Fruit fly (Drosophila melanogaster) whole organism, embryonic: ENCODE data around the gene RhoGAP18B.

Source experiments
- Atf3 ChIP-seq: fragments of 200-800 bp; sonication (Bioruptor generic); optimal IDR thresholded peaks from 3 replicates; lab custom pipeline; 2016; ENCODE audit warnings: missing biosample characterization, missing genetic modification characterization
- BEAF-32 ChIP-seq: fragments of 200-800 bp; sonication (Bioruptor generic); optimal IDR thresholded peaks from 3 replicates; lab custom pipeline; 2017; ENCODE audit warnings: missing biosample characterization, missing genetic modification characterization, mild to moderate bottlenecking, moderate library complexity, missing genetic modification reagents
- Bgb ChIP-seq: fragments of 200-800 bp; sonication (Bioruptor generic); IDR thresholded peaks from 2 replicates; pipeline ENCODE4 v1.3.6; 2022; ENCODE audit warnings: missing biosample characterization, missing genetic modification characterization; ENCODE audit not compliant: partially characterized antibody
- CG11456 ChIP-seq: fragments of 200-800 bp; sonication (Bioruptor generic); IDR thresholded peaks from 3 replicates; pipeline ENCODE4 v1.3.6; 2022; ENCODE audit warnings: missing biosample characterization, missing genetic modification characterization
- CG11504 ChIP-seq: fragments of 200-800 bp; sonication (Bioruptor generic); optimal IDR thresholded peaks from 3 replicates; lab custom pipeline; 2019; ENCODE audit warnings: missing biosample characterization, mild to moderate bottlenecking, missing genetic modification characterization, moderate library complexity
- CG12744 ChIP-seq: fragments of 200-800 bp; sonication (Bioruptor generic); optimal IDR thresholded peaks from 2 replicates; lab custom pipeline; 2016; ENCODE audit warnings: missing biosample characterization, missing genetic modification characterization
- CG12769 ChIP-seq: fragments of 200-800 bp; sonication (Bioruptor generic); optimal IDR thresholded peaks from 2 replicates; lab custom pipeline; 2019; ENCODE audit warnings: missing biosample characterization, mild to moderate bottlenecking, missing genetic modification characterization, moderate library complexity
- CG15601 ChIP-seq: fragments of 200-800 bp; sonication (Bioruptor generic); optimal IDR thresholded peaks from 3 replicates; lab custom pipeline; 2019; ENCODE audit warnings: missing biosample characterization, mild to moderate bottlenecking, missing genetic modification characterization, moderate library complexity
- CG18262 ChIP-seq: fragments of 200-800 bp; optimal IDR thresholded peaks from 3 replicates; lab custom pipeline; 2019; ENCODE audit warnings: missing biosample characterization, mild to moderate bottlenecking, missing genetic modification characterization, moderate library complexity
- CG2202 ChIP-seq: fragments of 200-800 bp; sonication (Bioruptor generic); optimal IDR thresholded peaks from 2 replicates; lab custom pipeline; 2018; ENCODE audit warnings: missing biosample characterization, mild to moderate bottlenecking, missing genetic modification characterization
- CG2678 ChIP-seq: fragments of 200-800 bp; sonication (Bioruptor generic); optimal IDR thresholded peaks from 3 replicates; lab custom pipeline; 2019; ENCODE audit warnings: missing biosample characterization, mild to moderate bottlenecking, missing genetic modification characterization, moderate library complexity
- CG30403 ChIP-seq: fragments of 200-800 bp; sonication (Bioruptor generic); optimal IDR thresholded peaks from 3 replicates; lab custom pipeline; 2016; ENCODE audit warnings: missing biosample characterization, missing genetic modification characterization
- CG30431 ChIP-seq: fragments of 200-800 bp; sonication (Bioruptor generic); optimal IDR thresholded peaks from 2 replicates; lab custom pipeline; 2017; ENCODE audit warnings: missing biosample characterization, missing genetic modification characterization
- CG3281 ChIP-seq: fragments of 200-800 bp; sonication (Bioruptor generic); optimal IDR thresholded peaks from 3 replicates; lab custom pipeline; 2017; ENCODE audit warnings: missing biosample characterization, mild to moderate bottlenecking, missing genetic modification characterization
- CG3407 ChIP-seq: fragments of 200-800 bp; sonication (Bioruptor generic); optimal IDR thresholded peaks from 2 replicates; lab custom pipeline; 2018; ENCODE audit warnings: missing biosample characterization, mild to moderate bottlenecking, missing genetic modification characterization
- CG7271 ChIP-seq: fragments of 200-800 bp; sonication (Bioruptor generic); optimal IDR thresholded peaks from 2 replicates; lab custom pipeline; 2018; ENCODE audit warnings: missing biosample characterization, mild to moderate bottlenecking, missing genetic modification characterization, moderate library complexity
- CG7357 ChIP-seq: fragments of 200-800 bp; sonication (Bioruptor generic); IDR thresholded peaks from 3 replicates; pipeline ENCODE4 v1.3.6; 2022; ENCODE audit warnings: missing biosample characterization, missing genetic modification characterization
- CG8478 ChIP-seq: fragments of >200 bp; optimal IDR thresholded peaks from 2 replicates; lab custom pipeline; 2018
- CkIIα-i1 ChIP-seq: fragments of 200-800 bp; sonication (Bioruptor generic); IDR thresholded peaks from 2 replicates; pipeline ENCODE4 v1.3.6; 2022; ENCODE audit warnings: missing biosample characterization, missing genetic modification characterization
- Deaf1 ChIP-seq: fragments of 200-800 bp; optimal IDR thresholded peaks from 3 replicates; lab custom pipeline; 2019; ENCODE audit warnings: missing biosample characterization, mild to moderate bottlenecking, missing genetic modification characterization, moderate library complexity
- Nf-YC ChIP-seq: fragments of 200-800 bp; optimal IDR thresholded peaks from 3 replicates; lab custom pipeline; 2019; ENCODE audit warnings: missing biosample characterization, mild to moderate bottlenecking, missing genetic modification characterization, moderate library complexity
- Oli ChIP-seq: fragments of 200-800 bp; sonication (Bioruptor generic); optimal IDR thresholded peaks from 2 replicates; lab custom pipeline; 2018; ENCODE audit warnings: missing biosample characterization, mild to moderate bottlenecking, missing genetic modification characterization, moderate library complexity
- PHDP ChIP-seq: fragments of 200-800 bp; sonication (Bioruptor generic); optimal IDR thresholded peaks from 3 replicates; lab custom pipeline; 2018; ENCODE audit warnings: missing biosample characterization, mild to moderate bottlenecking, missing genetic modification characterization, moderate library complexity
- Pdp1 ChIP-seq, 2 experiments: fragments of 200-800 bp; sonication (Bioruptor generic); optimal IDR thresholded peaks; 3 replicates each; lab custom pipeline; 2016; ENCODE audit warnings: missing biosample characterization in 2 of 2, missing genetic modification characterization in 2 of 2, mild to moderate bottlenecking in 1 of 2, moderate library complexity in 1 of 2
- Ptx1 ChIP-seq: fragments of 200-800 bp; sonication (Bioruptor generic); IDR thresholded peaks from 2 replicates; pipeline ENCODE4 v1.3.6; 2022; ENCODE audit warnings: missing biosample characterization, missing genetic modification characterization
- Scr ChIP-seq: fragments of 200-800 bp; sonication (Bioruptor generic); IDR thresholded peaks from 2 replicates; pipeline ENCODE4 v1.3.6; 2022; ENCODE audit warnings: missing biosample characterization, missing genetic modification characterization; ENCODE audit not compliant: partially characterized antibody
- TFAM ChIP-seq: fragments of 200-800 bp; sonication (Bioruptor generic); optimal IDR thresholded peaks from 2 replicates; lab custom pipeline; 2017; ENCODE audit warnings: missing biosample characterization, missing genetic modification characterization, inconsistent platforms
- az2 ChIP-seq: fragments of 200-800 bp; sonication (Bioruptor generic); optimal IDR thresholded peaks from 3 replicates; lab custom pipeline; 2016; ENCODE audit warnings: missing biosample characterization, missing genetic modification characterization
- bbx ChIP-seq: fragments of 200-800 bp; sonication (Bioruptor generic); IDR thresholded peaks from 2 replicates; pipeline ENCODE4 v1.3.6; 2022; ENCODE audit warnings: missing biosample characterization, missing genetic modification characterization; ENCODE audit not compliant: partially characterized antibody
- bowl ChIP-seq: fragments of 200-800 bp; sonication (Bioruptor generic); IDR thresholded peaks from 2 replicates; pipeline ENCODE4 v1.3.6; 2022; ENCODE audit warnings: missing biosample characterization, missing genetic modification characterization
- chinmo ChIP-seq: fragments of 200-800 bp; sonication (Bioruptor generic); IDR thresholded peaks from 4 replicates; pipeline ENCODE4 v1.3.6; 2022; ENCODE audit warnings: missing biosample characterization, missing genetic modification characterization; ENCODE audit not compliant: partially characterized antibody
- ci ChIP-seq: fragments of 200-800 bp; sonication (Bioruptor generic); IDR thresholded peaks from 3 replicates; pipeline ENCODE4 v1.3.6; 2022; ENCODE audit warnings: missing biosample characterization, missing genetic modification characterization
- dpn ChIP-seq, 2 experiments: fragments of 200-800 bp; sonication (Bioruptor generic); optimal IDR thresholded peaks; 3 replicates each; lab custom pipeline; 2016; ENCODE audit warnings: missing biosample characterization in 2 of 2, missing genetic modification characterization in 2 of 2
- dysf ChIP-seq: fragments of 200-800 bp; sonication (Bioruptor generic); IDR thresholded peaks from 3 replicates; pipeline ENCODE4 v1.3.6; 2022; ENCODE audit warnings: missing biosample characterization, missing genetic modification characterization
- fd102C ChIP-seq: fragments of 200-800 bp; sonication (Bioruptor generic); optimal IDR thresholded peaks from 2 replicates; lab custom pipeline; 2018; ENCODE audit warnings: missing biosample characterization, mild to moderate bottlenecking, missing genetic modification characterization, moderate library complexity
- her ChIP-seq: fragments of 200-800 bp; sonication (Bioruptor generic); optimal IDR thresholded peaks from 2 replicates; lab custom pipeline; 2016; ENCODE audit warnings: missing biosample characterization, missing genetic modification characterization
- jumu ChIP-seq: fragments of 200-800 bp; sonication (Bioruptor generic); optimal IDR thresholded peaks from 3 replicates; lab custom pipeline; 2016; ENCODE audit warnings: missing biosample characterization, missing genetic modification characterization
- mirr ChIP-seq: fragments of 200-800 bp; sonication (Bioruptor generic); optimal IDR thresholded peaks from 3 replicates; lab custom pipeline; 2018; ENCODE audit warnings: missing biosample characterization, mild to moderate bottlenecking, missing genetic modification characterization
- nom ChIP-seq: fragments of 200-800 bp; sonication (Bioruptor generic); optimal IDR thresholded peaks from 2 replicates; lab custom pipeline; 2017; ENCODE audit warnings: missing biosample characterization, missing genetic modification characterization, mild to moderate bottlenecking, moderate library complexity, missing genetic modification reagents
- phol ChIP-seq: fragments of 200-800 bp; sonication (Bioruptor generic); optimal IDR thresholded peaks from 3 replicates; lab custom pipeline; 2018; ENCODE audit warnings: missing biosample characterization, mild to moderate bottlenecking, missing genetic modification characterization, moderate library complexity
- repo ChIP-seq: fragments of 200-800 bp; sonication (Bioruptor generic); optimal IDR thresholded peaks from 2 replicates; lab custom pipeline; 2016; ENCODE audit warnings: missing biosample characterization, missing genetic modification characterization
- row ChIP-seq: fragments of 200-800 bp; sonication (Bioruptor generic); IDR thresholded peaks from 3 replicates; pipeline ENCODE4 v1.3.6; 2022; ENCODE audit warnings: missing biosample characterization, missing genetic modification characterization
- sc ChIP-seq, 3 experiments: fragments of >200 bp in 2 of 3; fragments of 200-800 bp in 1 of 3; sonication (Bioruptor generic) in 1 of 3; optimal IDR thresholded peaks; 2 replicates in 2 of 3; 3 replicates in 1 of 3; lab custom pipeline; 2017; ENCODE audit warnings: mild to moderate bottlenecking in 1 of 3, missing biosample characterization in 1 of 3, missing genetic modification characterization in 1 of 3, missing genetic modification reagents in 1 of 3
- sens ChIP-seq: fragments of 200-800 bp; sonication (Bioruptor generic); peaks from one replicate; lab custom pipeline; 2016; ENCODE audit warnings: missing biosample characterization, missing genetic modification characterization
- slbo ChIP-seq: fragments of 200-800 bp; sonication (Bioruptor generic); IDR thresholded peaks from 2 replicates; pipeline ENCODE4 v1.3.6; 2022; ENCODE audit warnings: missing biosample characterization, missing genetic modification characterization
- trem ChIP-seq: fragments of 200-800 bp; optimal IDR thresholded peaks from 3 replicates; lab custom pipeline; 2019; ENCODE audit warnings: missing biosample characterization, mild to moderate bottlenecking, missing genetic modification characterization, moderate library complexity

The RhoGAP18B gene

DNA sequence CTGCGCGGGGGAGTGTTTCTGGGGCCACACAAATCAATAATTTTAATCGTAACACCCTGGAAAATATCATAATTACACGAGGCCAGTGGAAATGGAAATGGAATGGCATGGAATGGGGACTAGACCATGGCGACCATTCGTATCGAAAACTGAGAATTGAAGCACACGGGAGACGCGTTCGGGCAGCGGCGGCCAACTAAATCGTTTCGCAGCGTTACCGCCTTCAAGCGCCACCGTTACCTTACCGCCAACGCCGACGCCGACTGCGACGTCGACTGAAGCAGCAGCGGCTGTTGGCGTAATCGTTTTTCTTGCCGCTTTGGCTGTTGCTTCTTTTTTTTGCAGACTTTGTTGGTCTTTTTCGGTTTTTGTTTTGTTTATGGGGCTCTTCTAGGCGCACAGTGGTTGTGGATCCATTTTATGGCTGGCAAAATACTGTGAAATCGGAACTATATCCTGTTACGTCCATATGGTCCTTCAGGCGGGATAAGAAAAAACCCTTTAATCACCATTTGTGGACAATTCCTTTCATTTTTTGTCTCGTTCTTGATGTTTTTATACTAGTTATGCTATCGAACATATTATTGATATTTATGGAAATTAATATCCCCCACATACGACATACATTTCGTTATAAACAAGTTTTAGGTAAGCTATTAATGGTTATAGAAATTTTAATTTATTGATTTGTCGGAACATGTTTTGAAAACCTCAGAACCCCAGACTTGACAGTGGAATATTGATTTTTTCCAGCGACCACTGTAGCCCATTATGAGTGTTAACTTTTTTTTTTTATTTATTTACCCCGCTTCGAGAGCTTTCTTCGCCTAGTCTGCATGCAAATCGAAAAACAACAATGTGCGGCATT is 1.5 kb downstream of the RhoGAP18B start (continued):
- no peak for TF ChIP-seq bbx (GFP tag; lab: Robert Waterston, UW)
- no peak for TF ChIP-seq CG12744 (GFP tag; lab: Kevin White, UChicago)
- no peak for TF ChIP-seq CG3407
- peak; percentile 17 for TF ChIP-seq CG3281 (GFP tag; lab: Kevin White, UChicago)
- TF ChIP-seq Scr = no peak
- TF ChIP-seq sc (optimal IDR thresholded peaks at IDR 0.05; lab: Kevin White, UChicago) = no peak
- TF ChIP-seq sc (GFP tag; optimal IDR thresholded peaks at IDR 0.05; lab: Kevin White, UChicago) = no peak
- TF ChIP-seq phol (tag; lab: Kevin White, UChicago) = peak; percentile 1
- no peak for TF ChIP-seq jumu
- TF ChIP-seq CG30431 = peak; percentile 8
- no peak for TF ChIP-seq PHDP (tag; lab: Kevin White, UChicago)
- TF ChIP-seq dpn (GFP tag; optimal IDR thresholded peaks at IDR 0.05; lab: Kevin White, UChicago) = peak in 1 of 2 experiments; percentile 11
- TF ChIP-seq CG7357 = no peak
- TF ChIP-seq Ptx1 (GFP tag; lab: Robert Waterston, UW) = peak; percentile 9; the same call in 1 of the 2 replicates
- TF ChIP-seq TFAM (GFP tag; lab: Kevin White, UChicago) = no peak
- TF ChIP-seq Bgb (GFP tag; lab: Robert Waterston, UW) = peak; percentile 13; the same call in 1 of the 2 replicates
- 0 out of 3 replicates have a peak, but pooled peaks have one; percentile 39 for TF ChIP-seq CG11456 (GFP tag; lab: Robert Waterston, UW)
- TF ChIP-seq fd102C = no peak
- TF ChIP-seq bowl (GFP tag; lab: Robert Waterston, UW) = no peak
- peak; percentile 73 for TF ChIP-seq sens (GFP tag; lab: Kevin White, UChicago)
- TF ChIP-seq CG18262 (tag; lab: Kevin White, UChicago) = peak; percentile 6
- TF ChIP-seq CG2202 (tag; lab: Kevin White, UChicago) = no peak
- TF ChIP-seq Deaf1 = peak; percentile 43
- peak; percentile 49 for TF ChIP-seq CG11504
- TF ChIP-seq BEAF-32 (GFP tag; lab: Kevin White, UChicago) = no peak
- TF ChIP-seq her (GFP tag; lab: Kevin White, UChicago) = no peak
- TF ChIP-seq chinmo (GFP tag; lab: Robert Waterston, UW) = peak; percentile 78; the same call in 2 of the 4 replicates
- peak; percentile 36 for TF ChIP-seq CG2678
- 0 out of 3 replicates have a peak, but pooled peaks have one; percentile 41 for TF ChIP-seq ci (GFP tag; lab: Robert Waterston, UW)
- TF ChIP-seq CG15601 (tag; lab: Kevin White, UChicago) = no peak
- TF ChIP-seq CkIIα-i1 (GFP tag; lab: Robert Waterston, UW) = no peak
- peak; percentile 75 for TF ChIP-seq nom
- TF ChIP-seq Pdp1 (GFP tag; optimal IDR thresholded peaks at IDR 0.05; lab: Kevin White, UChicago) = peak in 1 of 2 experiments; percentile 84
- TF ChIP-seq slbo (GFP tag; lab: Robert Waterston, UW) = peak; percentile 39
- TF ChIP-seq Atf3 (GFP tag; lab: Kevin White, UChicago) = no peak
- peak; percentile 41 for TF ChIP-seq Oli (tag; lab: Kevin White, UChicago)
- no peak for TF ChIP-seq Nf-YC (tag; lab: Kevin White, UChicago)
- peak; percentile 24 for TF ChIP-seq row (GFP tag; lab: Robert Waterston, UW)
- peak; percentile 2 for TF ChIP-seq CG30403 (GFP tag; lab: Kevin White, UChicago)
- TF ChIP-seq trem (tag; lab: Kevin White, UChicago) = no peak
- TF ChIP-seq repo (GFP tag; lab: Kevin White, UChicago) = no peak
- peak; percentile 14 for TF ChIP-seq mirr
- TF ChIP-seq az2 = no peak
- TF ChIP-seq dysf (GFP tag; lab: Robert Waterston, UW) = peak; percentile 15; the same call in 1 of the 3 replicates
- TF ChIP-seq CG7271 (tag; lab: Kevin White, UChicago) = no peak
- TF ChIP-seq CG12769 (tag; lab: Kevin White, UChicago) = peak; percentile 47
- no peak for TF ChIP-seq CG8478 (lab: Kevin White, UChicago)
